Fruit fly (Drosophila melanogaster) whole organism, embryonic: Measurements from ENCODE around the gene Pxd.

Source experiments
- B-H1 ChIP-seq: fragments of 200-800 bp; sonication (Bioruptor generic); IDR thresholded peaks from 3 replicates; pipeline ENCODE4 v1.3.6; 2022; ENCODE audit warnings: missing biosample characterization, missing genetic modification characterization
- Blimp-1 ChIP-seq: fragments of 200-800 bp; sonication (Bioruptor generic); optimal IDR thresholded peaks from 3 replicates; lab custom pipeline; 2018; ENCODE audit warnings: missing biosample characterization, missing genetic modification characterization, mild to moderate bottlenecking, moderate library complexity, missing genetic modification reagents
- C15 ChIP-seq: fragments of 200-800 bp; sonication (Bioruptor generic); IDR thresholded peaks from 3 replicates; pipeline ENCODE4 v1.3.6; 2022; ENCODE audit warnings: missing biosample characterization, missing genetic modification characterization
- CG12104 ChIP-seq: fragments of 200-800 bp; sonication (Bioruptor generic); optimal IDR thresholded peaks from 3 replicates; lab custom pipeline; 2016; ENCODE audit warnings: missing biosample characterization, missing genetic modification characterization
- CG12659 ChIP-seq: fragments of 200-800 bp; sonication (Bioruptor generic); optimal IDR thresholded peaks from 3 replicates; lab custom pipeline; 2017; ENCODE audit warnings: mild to moderate bottlenecking, missing biosample characterization, missing genetic modification reagents, missing genetic modification characterization
- CG14965 ChIP-seq: fragments of 200-800 bp; sonication (Bioruptor generic); optimal IDR thresholded peaks from 2 replicates; lab custom pipeline; 2016; ENCODE audit warnings: missing biosample characterization, missing genetic modification characterization, borderline replicate concordance
- CG1647 ChIP-seq: fragments of 200-800 bp; sonication (Bioruptor generic); optimal IDR thresholded peaks from 3 replicates; lab custom pipeline; 2016; ENCODE audit warnings: missing biosample characterization, missing genetic modification characterization
- CG17359 ChIP-seq: fragments of 200-800 bp; sonication (Bioruptor generic); optimal IDR thresholded peaks from 3 replicates; lab custom pipeline; 2018; ENCODE audit warnings: missing biosample characterization, mild to moderate bottlenecking, missing genetic modification characterization, moderate library complexity
- CG18011 ChIP-seq: fragments of 200-800 bp; sonication (Bioruptor generic); optimal IDR thresholded peaks from 2 replicates; lab custom pipeline; 2017; ENCODE audit warnings: missing biosample characterization, missing genetic modification characterization, mild to moderate bottlenecking, moderate library complexity, missing genotype
- CG2199 ChIP-seq: fragments of 200-800 bp; sonication (Bioruptor generic); IDR thresholded peaks from 3 replicates; pipeline ENCODE4 v1.3.6; 2022; ENCODE audit warnings: missing biosample characterization, missing genetic modification characterization
- CG3065 ChIP-seq: fragments of 200-800 bp; sonication (Bioruptor generic); optimal IDR thresholded peaks from 2 replicates; lab custom pipeline; 2016; ENCODE audit warnings: missing biosample characterization, missing genetic modification characterization
- CG31224 ChIP-seq: fragments of 200-800 bp; sonication (Bioruptor generic); IDR thresholded peaks from 2 replicates; pipeline ENCODE4 v1.3.6; 2022; ENCODE audit warnings: missing biosample characterization, missing genetic modification characterization
- CG33213 ChIP-seq: fragments of 200-800 bp; sonication (Bioruptor generic); optimal IDR thresholded peaks from 3 replicates; lab custom pipeline; 2016; ENCODE audit warnings: missing biosample characterization, missing genetic modification characterization
- CG34224 ChIP-seq: fragments of 200-800 bp; sonication (Bioruptor generic); IDR thresholded peaks from 3 replicates; pipeline ENCODE4 v1.3.6; 2022; ENCODE audit warnings: missing biosample characterization, missing genetic modification characterization; ENCODE audit not compliant: partially characterized antibody
- CG34376 ChIP-seq: fragments of 200-800 bp; sonication (Bioruptor generic); optimal IDR thresholded peaks from 2 replicates; lab custom pipeline; 2018; ENCODE audit warnings: missing biosample characterization, mild to moderate bottlenecking, missing genetic modification characterization
- CG43689 ChIP-seq: fragments of 200-800 bp; sonication (Bioruptor generic); IDR thresholded peaks from 2 replicates; pipeline ENCODE4 v1.3.6; 2022; ENCODE audit warnings: missing biosample characterization, missing genetic modification characterization
- CG4730 ChIP-seq: fragments of 200-800 bp; sonication (Bioruptor generic); IDR thresholded peaks from 2 replicates; pipeline ENCODE4 v1.3.6; 2022; ENCODE audit warnings: missing biosample characterization, missing genetic modification characterization
- CG4820 ChIP-seq: fragments of 200-800 bp; sonication (Bioruptor generic); optimal IDR thresholded peaks from 3 replicates; lab custom pipeline; 2016; ENCODE audit warnings: missing biosample characterization, missing genetic modification characterization
- CG5245 ChIP-seq: fragments of 200-800 bp; sonication (Bioruptor generic); optimal IDR thresholded peaks from 3 replicates; lab custom pipeline; 2016; ENCODE audit warnings: missing biosample characterization, missing genetic modification characterization
- CG7357 ChIP-seq: fragments of 200-800 bp; sonication (Bioruptor generic); IDR thresholded peaks from 3 replicates; pipeline ENCODE4 v1.3.6; 2022; ENCODE audit warnings: missing biosample characterization, missing genetic modification characterization
- CG7372 ChIP-seq: fragments of 200-800 bp; sonication (Bioruptor generic); IDR thresholded peaks from 2 replicates; pipeline ENCODE4 v1.3.6; 2022; ENCODE audit warnings: missing biosample characterization, missing genetic modification characterization
- CG8478 ChIP-seq: fragments of >200 bp; optimal IDR thresholded peaks from 2 replicates; lab custom pipeline; 2018
- Drgx ChIP-seq: fragments of 200-800 bp; sonication (Bioruptor generic); IDR thresholded peaks from 2 replicates; pipeline ENCODE4 v1.3.6; 2022; ENCODE audit warnings: missing biosample characterization, missing genetic modification characterization
- ERR ChIP-seq: fragments of 200-800 bp; sonication (Bioruptor generic); optimal IDR thresholded peaks from 2 replicates; lab custom pipeline; 2016; ENCODE audit warnings: missing biosample characterization, missing genetic modification characterization
- Ets65A ChIP-seq: fragments of 200-800 bp; sonication (Bioruptor generic); peaks from one replicate; lab custom pipeline; 2016; ENCODE audit warnings: missing biosample characterization, missing genetic modification characterization
- Hmx ChIP-seq: fragments of 200-800 bp; sonication (Bioruptor generic); optimal IDR thresholded peaks from 2 replicates; lab custom pipeline; 2016; ENCODE audit warnings: missing biosample characterization, missing genetic modification characterization
- Hr3 ChIP-seq: fragments of 200-800 bp; sonication (Bioruptor generic); optimal IDR thresholded peaks from 3 replicates; lab custom pipeline; 2016; ENCODE audit warnings: missing biosample characterization, missing genetic modification characterization
- Mes4 ChIP-seq: fragments of 200-800 bp; sonication (Bioruptor generic); optimal IDR thresholded peaks from 2 replicates; lab custom pipeline; 2016; ENCODE audit warnings: missing biosample characterization, missing genetic modification characterization
- Nf-YA ChIP-seq: fragments of 200-800 bp; sonication (Bioruptor generic); IDR thresholded peaks from 2 replicates; pipeline ENCODE4 v1.3.6; 2022; ENCODE audit warnings: missing biosample characterization, missing genetic modification characterization
- NfI ChIP-seq: fragments of 200-800 bp; sonication (Bioruptor generic); optimal IDR thresholded peaks from 3 replicates; lab custom pipeline; 2018; ENCODE audit warnings: missing biosample characterization, mild to moderate bottlenecking, missing genetic modification characterization, moderate library complexity
- Rx ChIP-seq: fragments of 200-800 bp; sonication (Bioruptor generic); IDR thresholded peaks from 2 replicates; pipeline ENCODE4 v1.3.6; 2022; ENCODE audit warnings: missing biosample characterization, missing genetic modification characterization
- Side ChIP-seq: fragments of 200-800 bp; sonication (Bioruptor generic); optimal IDR thresholded peaks from 2 replicates; lab custom pipeline; 2016; ENCODE audit warnings: missing biosample characterization, missing genetic modification characterization
- Six4 ChIP-seq: fragments of 200-800 bp; sonication (Bioruptor generic); optimal IDR thresholded peaks from 2 replicates; lab custom pipeline; 2016; ENCODE audit warnings: missing biosample characterization, missing genetic modification characterization
- Sox102F ChIP-seq: fragments of 200-800 bp; sonication (Bioruptor generic); optimal IDR thresholded peaks from 2 replicates; lab custom pipeline; 2018; ENCODE audit warnings: missing biosample characterization, mild to moderate bottlenecking, missing genetic modification characterization, moderate library complexity
- Taf1 ChIP-seq: fragments of 200-800 bp; sonication (Bioruptor generic); IDR thresholded peaks from 2 replicates; pipeline ENCODE4 v1.3.6; 2022; ENCODE audit warnings: missing biosample characterization, missing genetic modification characterization
- YL-1 ChIP-seq: fragments of 200-800 bp; sonication (Bioruptor generic); optimal IDR thresholded peaks from 3 replicates; lab custom pipeline; 2017; ENCODE audit warnings: missing biosample characterization, mild to moderate bottlenecking, missing genetic modification characterization
- ash1 ChIP-seq: fragments of 200-800 bp; sonication (Bioruptor generic); optimal IDR thresholded peaks from 2 replicates; lab custom pipeline; 2018; ENCODE audit warnings: missing biosample characterization, mild to moderate bottlenecking, missing genetic modification characterization
- fd3F ChIP-seq: fragments of 200-800 bp; sonication (Bioruptor generic); optimal IDR thresholded peaks from 2 replicates; lab custom pipeline; 2018; ENCODE audit warnings: missing biosample characterization, mild to moderate bottlenecking, missing genetic modification characterization, moderate library complexity
- fd96Cb ChIP-seq: fragments of 200-800 bp; sonication (Bioruptor generic); optimal IDR thresholded peaks from 2 replicates; lab custom pipeline; 2018; ENCODE audit warnings: missing biosample characterization, mild to moderate bottlenecking, missing genetic modification characterization, moderate library complexity
- gce ChIP-seq: fragments of 200-800 bp; sonication (Bioruptor generic); IDR thresholded peaks from 3 replicates; pipeline ENCODE4 v1.3.6; 2022; ENCODE audit warnings: missing biosample characterization, missing genetic modification characterization
- gt ChIP-seq: fragments of 200-800 bp; sonication (Bioruptor generic); IDR thresholded peaks from 2 replicates; pipeline ENCODE4 v1.3.6; 2022; ENCODE audit warnings: missing biosample characterization, missing genetic modification characterization
- hb ChIP-seq: fragments of 200-800 bp; sonication (Bioruptor generic); IDR thresholded peaks from 3 replicates; pipeline ENCODE4 v1.3.6; 2022; ENCODE audit warnings: missing biosample characterization, missing genetic modification characterization; ENCODE audit not compliant: partially characterized antibody
- odd ChIP-seq: fragments of 200-800 bp; sonication (Bioruptor generic); optimal IDR thresholded peaks from 2 replicates; lab custom pipeline; 2017; ENCODE audit warnings: missing biosample characterization, mild to moderate bottlenecking, missing genetic modification characterization
- otp ChIP-seq: fragments of 200-800 bp; sonication (Bioruptor generic); IDR thresholded peaks from 3 replicates; pipeline ENCODE4, ENCODE4 v1.3.6; 2022; ENCODE audit warnings: missing biosample characterization, missing genetic modification characterization
- phol ChIP-seq: fragments of 200-800 bp; sonication (Bioruptor generic); optimal IDR thresholded peaks from 3 replicates; lab custom pipeline; 2018; ENCODE audit warnings: missing biosample characterization, mild to moderate bottlenecking, missing genetic modification characterization, moderate library complexity
- ranshi ChIP-seq: fragments of 200-800 bp; sonication (Bioruptor generic); IDR thresholded peaks from 2 replicates; pipeline ENCODE4 v1.3.6; 2022; ENCODE audit warnings: missing biosample characterization, missing genetic modification characterization
- slbo ChIP-seq: fragments of 200-800 bp; sonication (Bioruptor generic); IDR thresholded peaks from 2 replicates; pipeline ENCODE4 v1.3.6; 2022; ENCODE audit warnings: missing biosample characterization, missing genetic modification characterization
- unpg ChIP-seq: fragments of 200-800 bp; sonication (Bioruptor generic); optimal IDR thresholded peaks from 3 replicates; lab custom pipeline; 2018; ENCODE audit warnings: missing biosample characterization, mild to moderate bottlenecking, missing genetic modification characterization, moderate library complexity

Pxd gene

DNA sequence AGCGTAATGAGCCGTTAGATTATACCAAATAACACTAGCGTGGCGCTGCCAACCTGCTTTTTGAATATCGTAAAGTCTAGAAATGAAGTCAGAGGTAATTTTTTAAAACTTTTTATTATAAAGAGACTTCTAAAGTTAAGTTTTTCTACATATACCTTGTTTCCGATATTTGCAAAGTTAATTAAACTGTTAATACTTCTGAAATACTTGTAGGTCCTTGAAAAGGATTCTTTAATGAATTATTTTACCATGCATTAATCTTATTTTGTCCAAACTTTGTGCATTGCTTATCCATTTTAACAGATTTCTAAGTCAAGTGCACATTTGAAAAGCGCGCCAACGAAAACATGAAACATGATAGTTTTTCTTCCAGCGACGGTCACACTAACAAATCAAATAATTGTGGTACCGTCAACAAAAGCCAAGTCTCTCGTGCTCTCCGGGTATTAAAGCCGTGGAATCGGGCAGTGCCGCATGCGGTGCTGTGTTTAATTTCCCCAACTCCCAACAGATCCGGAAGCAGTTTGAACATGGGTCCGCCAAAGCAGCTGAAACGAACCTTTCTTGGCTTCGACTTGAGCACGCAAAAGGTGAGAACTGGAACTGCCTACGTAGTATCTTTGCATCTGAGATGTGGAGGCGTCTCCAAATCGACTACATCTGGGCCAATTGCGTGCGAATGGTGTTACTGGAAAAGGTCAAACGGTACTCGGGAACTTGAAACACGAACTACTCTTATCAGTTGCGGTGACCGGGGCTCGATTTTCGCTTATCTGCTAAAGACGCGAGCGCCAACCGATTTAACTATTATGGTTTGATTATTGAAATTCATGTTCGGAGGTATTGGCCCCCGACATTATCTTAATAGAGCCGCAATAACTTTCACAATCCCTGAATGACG, 18.1 kb upstream of the Pxd start, which contains the start of the genes EMC2A and CG3534 (continued):
- no peak for TF ChIP-seq NfI (GFP tag; lab: Kevin White, UChicago)
- TF ChIP-seq CG34224 (GFP tag; lab: Robert Waterston, UW), result no peak
- TF ChIP-seq Hr3 (GFP tag; lab: Kevin White, UChicago), result no peak
- TF ChIP-seq Drgx (GFP tag; lab: Robert Waterston, UW), result 0 out of 2 replicates have a peak, but pooled peaks have one; percentile 31
- TF ChIP-seq YL-1 (GFP tag; lab: Kevin White, UChicago), result peak; percentile 24
- no peak for TF ChIP-seq CG43689
- peak; percentile 24 for TF ChIP-seq Six4 (GFP tag; lab: Kevin White, UChicago)
- TF ChIP-seq Side (GFP tag; lab: Kevin White, UChicago), result no peak
- TF ChIP-seq C15 (GFP tag; lab: Robert Waterston, UW), result no peak
- no peak for TF ChIP-seq CG7357 (GFP tag; lab: Robert Waterston, UW)
- no peak for TF ChIP-seq CG14965
- TF ChIP-seq CG3065 (GFP tag; lab: Kevin White, UChicago), result no peak
- no peak for TF ChIP-seq CG1647 (GFP tag; lab: Kevin White, UChicago)
- TF ChIP-seq Hmx (GFP tag; lab: Kevin White, UChicago), result peak; percentile 42
- TF ChIP-seq ERR (GFP tag; lab: Kevin White, UChicago), result peak; percentile 17
- TF ChIP-seq CG7372 (GFP tag; lab: Robert Waterston, UW), result 0 out of 2 replicates have a peak, but pooled peaks have one; percentile 17
- no peak for TF ChIP-seq Nf-YA (GFP tag; lab: Robert Waterston, UW)
- TF ChIP-seq phol (tag; lab: Kevin White, UChicago), result peak; percentile 68
- no peak for TF ChIP-seq CG31224 (GFP tag; lab: Robert Waterston, UW)
- no peak for TF ChIP-seq Taf1
- no peak for TF ChIP-seq CG4820 (GFP tag; lab: Kevin White, UChicago)
- TF ChIP-seq CG8478 (lab: Kevin White, UChicago), result no peak
- peak; percentile 63 for TF ChIP-seq CG34376
- no peak for TF ChIP-seq CG33213 (GFP tag; lab: Kevin White, UChicago)
- no peak for TF ChIP-seq Sox102F
- TF ChIP-seq odd (GFP tag; lab: Kevin White, UChicago), result no peak
- no peak for TF ChIP-seq Blimp-1
- no peak for TF ChIP-seq hb (GFP tag; lab: Robert Waterston, UW)

DNA sequence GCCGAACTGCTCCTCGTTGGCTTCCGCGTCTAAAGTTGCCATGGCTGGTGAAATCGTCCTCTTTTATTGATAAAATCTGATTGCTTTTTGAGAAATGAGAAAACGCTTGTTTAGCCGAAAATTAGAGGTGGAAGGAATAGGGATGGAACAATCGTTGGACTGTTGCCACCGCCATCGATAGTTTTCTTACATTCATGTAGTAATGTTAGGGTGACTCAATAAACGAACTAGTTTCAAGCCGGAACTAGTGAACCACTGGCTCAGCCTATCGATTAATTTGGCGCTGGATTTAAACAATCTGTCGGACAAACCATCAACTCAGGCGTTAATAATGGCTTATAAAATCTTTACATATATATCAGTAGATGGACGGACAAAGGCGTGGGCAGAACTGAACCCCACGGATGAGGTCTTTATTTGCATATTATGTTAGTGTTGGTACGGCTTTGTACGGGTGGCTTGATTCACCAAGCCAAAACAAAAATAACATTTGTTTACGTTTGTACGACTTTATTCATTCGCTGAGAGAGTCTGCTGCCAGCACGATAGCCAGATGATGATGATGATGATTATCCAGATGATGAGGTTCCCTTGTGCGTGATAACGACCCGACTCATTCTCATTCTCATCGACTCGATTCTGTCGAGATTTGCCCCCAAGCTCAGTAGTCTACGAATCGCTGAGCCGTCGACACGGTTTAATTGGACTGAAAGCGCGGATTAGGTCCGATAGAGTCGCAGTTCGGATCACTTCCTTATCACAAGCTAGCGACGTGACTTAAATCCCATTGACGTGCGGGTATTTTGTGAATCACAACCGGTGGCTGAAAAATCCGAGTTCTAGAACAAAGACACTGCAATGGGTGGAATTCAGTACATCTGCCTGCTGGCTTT, 11.9 kb upstream of the Pxd start, which contains the start of the genes Sf3a1 and Irc:
TSS of gene Sf3a1 (minus strand) at position 138 of the 893 bp plus-strand sequence.
TSS of gene Irc (plus strand) at position 658 of the 893 bp plus-strand sequence.
- TF ChIP-seq ranshi (no peak), CG34224 (GFP tag; lab: Robert Waterston, UW) (peak; percentile 95), CG17359 (no peak), ash1 (GFP tag; lab: Kevin White, UChicago) (no peak), CG5245 (GFP tag; lab: Kevin White, UChicago) (no peak), CG12104 (GFP tag; lab: Kevin White, UChicago) (no peak), gt (GFP tag; lab: Robert Waterston, UW) (no peak), CG2199 (GFP tag; lab: Robert Waterston, UW) (peak; percentile 71; the same call in 1 of the 3 replicates), CG4730 (GFP tag; lab: Robert Waterston, UW) (no peak), CG18011 (GFP tag; lab: Kevin White, UChicago) (no peak), otp (GFP tag; lab: Robert Waterston, UW) (no peak), gce (GFP tag; lab: Robert Waterston, UW) (no peak), fd3F (no peak), slbo (peak; percentile 58; the same call in 1 of the 2 replicates), unpg (GFP tag; lab: Kevin White, UChicago) (peak; percentile 14), phol (tag; lab: Kevin White, UChicago) (peak; percentile 43), CG12659 (GFP tag; lab: Kevin White, UChicago) (peak; percentile 59), Ets65A (GFP tag; lab: Kevin White, UChicago) (peak; percentile 90), fd96Cb (tag; lab: Kevin White, UChicago) (no peak), Mes4 (GFP tag; lab: Kevin White, UChicago) (no peak), Rx (no peak), B-H1 (GFP tag; lab: Robert Waterston, UW) (no peak)
